Fruit fly (Drosophila melanogaster) whole organism, adult: ENCODE results near the gene Sec15.

Experiments
- CG11617 ChIP-seq: fragments of 200-800 bp; sonication (Bioruptor generic); optimal IDR thresholded peaks from 2 replicates; lab custom pipeline; 2017; ENCODE audit warnings: mild to moderate bottlenecking, missing biosample characterization, missing genetic modification reagents, missing genetic modification characterization
- CG12768 ChIP-seq: fragments of 200-800 bp; sonication (Bioruptor generic); optimal IDR thresholded peaks from 2 replicates; lab custom pipeline; 2017; ENCODE audit warnings: missing biosample characterization, missing genetic modification characterization, mild to moderate bottlenecking, moderate library complexity, missing genetic modification reagents
- CG1620 ChIP-seq: fragments of 200-800 bp; sonication (Bioruptor generic); optimal IDR thresholded peaks from 2 replicates; lab custom pipeline; 2016; ENCODE audit warnings: missing biosample characterization, missing genetic modification characterization
- CG7045 ChIP-seq: fragments of 200-800 bp; sonication (Bioruptor generic); optimal IDR thresholded peaks from 2 replicates; lab custom pipeline; 2017; ENCODE audit warnings: missing biosample characterization, mild to moderate bottlenecking, missing genetic modification characterization
- Crg-1 ChIP-seq: fragments of 200-800 bp; sonication (Bioruptor generic); optimal IDR thresholded peaks from 2 replicates; lab custom pipeline; 2016; ENCODE audit warnings: missing biosample characterization, missing genetic modification characterization
- bab1 ChIP-seq: fragments of 200-800 bp; sonication (Bioruptor generic); optimal IDR thresholded peaks from 3 replicates; lab custom pipeline; 2019; ENCODE audit warnings: missing biosample characterization, mild to moderate bottlenecking, missing genetic modification characterization, moderate library complexity
- cnc ChIP-seq, 2 experiments: fragments of >200 bp; optimal IDR thresholded peaks; 2 replicates each; lab custom pipeline; 2017
- kay ChIP-seq: fragments of 200-800 bp; sonication (Bioruptor generic); peaks from one replicate; lab custom pipeline; 2016; ENCODE audit warnings: missing biosample characterization, missing genetic modification characterization, borderline replicate concordance
- ovo ChIP-seq: fragments of 200-800 bp; sonication (Bioruptor generic); optimal IDR thresholded peaks from 2 replicates; lab custom pipeline; 2016; ENCODE audit warnings: missing biosample characterization, missing genetic modification characterization

- TF ChIP-seq CG7045 (GFP tag; lab: Kevin White, UChicago), result peak; percentile 13
- TF ChIP-seq ovo (GFP tag; lab: Kevin White, UChicago), result no peak
- peak; percentile 66 for TF ChIP-seq CG11617 (GFP tag; lab: Kevin White, UChicago)
- TF ChIP-seq kay (GFP tag; lab: Kevin White, UChicago), result no peak
- no peak for TF ChIP-seq Crg-1 (GFP tag; lab: Kevin White, UChicago)
- TF ChIP-seq CG1620 (GFP tag; lab: Kevin White, UChicago), result no peak
- TF ChIP-seq bab1 (GFP tag; lab: Kevin White, UChicago), result peak; percentile 55
- no peak for TF ChIP-seq cnc (optimal IDR thresholded peaks at IDR 0.05; lab: Kevin White, UChicago)
- TF ChIP-seq CG12768 (GFP tag; lab: Kevin White, UChicago), result no peak
Measured at dm6 chr3R:21133951-21134350, 26.2 kb upstream of the Sec15 start, which contains the start of gene Usp8.
